Fruit fly (Drosophila melanogaster): Measurements from ENCODE around the gene CG10646.

CG10646 gene

dm6 chr3L:12484948-12485347 is 18.7 kb downstream of the CG10646 start, which contains the start of gene CG10663 (continued):
- peak; percentile 33 for TF ChIP-seq CG11723 (GFP tag; optimal IDR thresholded peaks at IDR 0.05)

DNA sequence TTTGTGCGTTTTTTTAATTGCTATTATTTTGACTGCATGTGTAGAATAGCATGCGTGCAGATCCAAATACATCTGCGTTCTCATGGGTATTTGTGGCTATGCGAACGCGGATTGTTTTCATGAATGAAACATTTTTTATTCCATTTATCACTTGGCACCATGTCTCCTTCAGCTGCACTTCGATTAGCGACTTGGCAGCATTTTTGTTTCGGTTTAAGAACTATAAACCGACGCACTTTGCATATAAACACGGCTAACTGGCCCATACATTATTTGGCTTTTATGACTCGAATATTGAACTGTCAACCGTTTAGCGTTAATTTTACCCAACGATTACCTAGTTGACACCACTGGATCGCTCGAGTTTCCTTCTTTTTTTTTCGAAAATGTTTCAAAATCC is 19.2 kb downstream of the CG10646 start:
- no peak for TF ChIP-seq pita (GFP tag; optimal IDR thresholded peaks at IDR 0.05)
- peak; percentile 10 for TF ChIP-seq stwl (tag; optimal IDR thresholded peaks at IDR 0.05)

- TF ChIP-seq Camta (GFP tag; optimal IDR thresholded peaks at IDR 0.05) (peak; percentile 68), Lhr (GFP tag; optimal IDR thresholded peaks at IDR 0.05) (peak; percentile 32), dmrt99B (tag; optimal IDR thresholded peaks at IDR 0.05) (peak; percentile 92), Chrac-16 (GFP tag; optimal IDR thresholded peaks at IDR 0.05) (peak; percentile 61), CG4360 (GFP tag; IDR thresholded peaks at IDR 0.05) (no peak), CG13894 (tag; optimal IDR thresholded peaks at IDR 0.05) (no peak), inv (GFP tag; IDR thresholded peaks at IDR 0.05; ENCODE audit: partially characterized antibody) (no peak), CG18619 (GFP tag; optimal IDR thresholded peaks at IDR 0.05) (peak; percentile 69), CG2116 (GFP tag; optimal IDR thresholded peaks at IDR 0.05) (peak; percentile 30), Hsf (GFP tag; optimal IDR thresholded peaks at IDR 0.05) (peak; percentile 62), hb (GFP tag; IDR thresholded peaks at IDR 0.05; ENCODE audit: partially characterized antibody) (no peak), seq (GFP tag; IDR thresholded peaks at IDR 0.05) (peak; percentile 61), CG1832 (GFP tag; optimal IDR thresholded peaks at IDR 0.05) (no peak), zen2 (GFP tag; IDR thresholded peaks at IDR 0.05; ENCODE audit: partially characterized antibody) (no peak), CG9932 (GFP tag; IDR thresholded peaks at IDR 0.05) (no peak), CG2678 (tag; optimal IDR thresholded peaks at IDR 0.05) (peak; percentile 88), az2 (GFP tag; optimal IDR thresholded peaks at IDR 0.05) (peak; percentile 82), aop (GFP tag; IDR thresholded peaks at IDR 0.05) (no peak), gcm2 (GFP tag; optimal IDR thresholded peaks at IDR 0.05) (peak; percentile 48), ara (GFP tag; IDR thresholded peaks at IDR 0.05) (peak; percentile 41; the same call in 1 of the 2 replicates), ewg (GFP tag; optimal IDR thresholded peaks at IDR 0.05) (peak; percentile 64), CG31441 (GFP tag; IDR thresholded peaks at IDR 0.05) (peak; percentile 90), crc (GFP tag; optimal IDR thresholded peaks at IDR 0.05) (peak; percentile 30), Antp (GFP tag; optimal IDR thresholded peaks at IDR 0.05) (peak; percentile 23), oc (tag; optimal IDR thresholded peaks at IDR 0.05) (peak; percentile 37), cg (GFP tag; optimal IDR thresholded peaks at IDR 0.05) (no peak), CG6683 (GFP tag; optimal IDR thresholded peaks at IDR 0.05) (peak; percentile 19), sens-2 (GFP tag; IDR thresholded peaks at IDR 0.05) (peak; percentile 32; the same call in 1 of the 2 replicates), CG7963 (GFP tag; IDR thresholded peaks at IDR 0.05; ENCODE audit: partially characterized antibody) (no peak), gro (GFP tag; optimal IDR thresholded peaks at IDR 0.05) (peak; percentile 33), CG10565 (GFP tag; optimal IDR thresholded peaks at IDR 0.05) (no peak), Trl (optimal IDR thresholded peaks at IDR 0.05) (no peak), Trl (GFP tag; optimal IDR thresholded peaks at IDR 0.05) (peak; percentile 19), CG7987 (GFP tag; optimal IDR thresholded peaks at IDR 0.05) (no peak), CG14667 (GFP tag; IDR thresholded peaks at IDR 0.05) (peak; percentile 56; the same call in 1 of the 2 replicates), vfl (GFP tag; optimal IDR thresholded peaks at IDR 0.05) (no peak), Dip2 (GFP tag; IDR thresholded peaks at IDR 0.05) (no peak), CG2120 (GFP tag; optimal IDR thresholded peaks at IDR 0.05) (peak; percentile 60), insv (GFP tag; optimal IDR thresholded peaks at IDR 0.05) (no peak), CG9797 (GFP tag; optimal IDR thresholded peaks at IDR 0.05) (no peak), Mad (GFP tag; optimal IDR thresholded peaks at IDR 0.05) (peak; percentile 64), bigmax (GFP tag; optimal IDR thresholded peaks at IDR 0.05) (no peak), kah (GFP tag; optimal IDR thresholded peaks at IDR 0.05) (peak; percentile 51), fd96Cb (tag; optimal IDR thresholded peaks at IDR 0.05) (peak; percentile 84), Dad (GFP tag; optimal IDR thresholded peaks at IDR 0.05) (peak; percentile 50)
These were observed 20.8 kb downstream of the CG10646 start for dm6 chr3L:12482917-12483316.
